Fruit fly (Drosophila melanogaster) whole organism, embryonic: Measurements from ENCODE around the gene sdt.

ENCODE experiments used
- Ada2b ChIP-seq: fragments of 200-800 bp; sonication (Bioruptor generic); IDR thresholded peaks from 2 replicates; pipeline ENCODE4 v1.3.6; 2022; ENCODE audit warnings: missing biosample characterization, missing genetic modification characterization
- Awh ChIP-seq: fragments of 200-800 bp; sonication (Bioruptor generic); IDR thresholded peaks from 2 replicates; pipeline ENCODE4, ENCODE4 v1.3.6; 2022; ENCODE audit warnings: missing biosample characterization, missing genetic modification characterization
- Bteb2 ChIP-seq: fragments of 200-800 bp; sonication (Bioruptor generic); optimal IDR thresholded peaks from 2 replicates; lab custom pipeline; 2016; ENCODE audit warnings: missing biosample characterization, missing genetic modification characterization
- CG10147 ChIP-seq: fragments of 200-800 bp; sonication (Bioruptor generic); optimal IDR thresholded peaks from 2 replicates; lab custom pipeline; 2019; ENCODE audit warnings: missing biosample characterization, mild to moderate bottlenecking, missing genetic modification characterization, moderate library complexity
- CG10267 ChIP-seq: fragments of 200-800 bp; sonication (Bioruptor generic); optimal IDR thresholded peaks from 2 replicates; lab custom pipeline; 2018; ENCODE audit warnings: missing biosample characterization, mild to moderate bottlenecking, missing genetic modification characterization, moderate library complexity
- CG11398 ChIP-seq: fragments of 200-800 bp; sonication (Bioruptor generic); optimal IDR thresholded peaks from 2 replicates; lab custom pipeline; 2016; ENCODE audit warnings: missing biosample characterization, missing genetic modification characterization
- CG12769 ChIP-seq: fragments of 200-800 bp; sonication (Bioruptor generic); optimal IDR thresholded peaks from 2 replicates; lab custom pipeline; 2019; ENCODE audit warnings: missing biosample characterization, mild to moderate bottlenecking, missing genetic modification characterization, moderate library complexity
- CG13123 ChIP-seq: fragments of 200-800 bp; sonication (Bioruptor generic); optimal IDR thresholded peaks from 2 replicates; lab custom pipeline; 2016; ENCODE audit warnings: missing biosample characterization, missing genetic modification characterization
- CG13894 ChIP-seq: fragments of 200-800 bp; sonication (Bioruptor generic); optimal IDR thresholded peaks from 3 replicates; lab custom pipeline; 2018; ENCODE audit warnings: missing biosample characterization, mild to moderate bottlenecking, missing genetic modification characterization, moderate library complexity
- CG14441 ChIP-seq: fragments of 200-800 bp; sonication (Bioruptor generic); IDR thresholded peaks from 2 replicates; pipeline ENCODE4 v1.3.6; 2022; ENCODE audit warnings: missing biosample characterization, missing genetic modification characterization
- CG15011 ChIP-seq: fragments of 200-800 bp; sonication (Bioruptor generic); optimal IDR thresholded peaks from 3 replicates; lab custom pipeline; 2018; ENCODE audit warnings: missing biosample characterization, mild to moderate bottlenecking, missing genetic modification characterization
- CG1603 ChIP-seq: fragments of 200-800 bp; sonication (Bioruptor generic); optimal IDR thresholded peaks from 2 replicates; lab custom pipeline; 2019; ENCODE audit warnings: missing biosample characterization, mild to moderate bottlenecking, missing genetic modification characterization, moderate library complexity
- CG1647 ChIP-seq: fragments of 200-800 bp; sonication (Bioruptor generic); optimal IDR thresholded peaks from 3 replicates; lab custom pipeline; 2016; ENCODE audit warnings: missing biosample characterization, missing genetic modification characterization
- CG2678 ChIP-seq: fragments of 200-800 bp; sonication (Bioruptor generic); optimal IDR thresholded peaks from 3 replicates; lab custom pipeline; 2019; ENCODE audit warnings: missing biosample characterization, mild to moderate bottlenecking, missing genetic modification characterization, moderate library complexity
- CG32767 ChIP-seq: fragments of 200-800 bp; sonication (Bioruptor generic); IDR thresholded peaks from 2 replicates; pipeline ENCODE4 v1.3.6; 2022; ENCODE audit warnings: missing biosample characterization, missing genetic modification characterization
- CG3281 ChIP-seq: fragments of 200-800 bp; sonication (Bioruptor generic); optimal IDR thresholded peaks from 3 replicates; lab custom pipeline; 2017; ENCODE audit warnings: missing biosample characterization, mild to moderate bottlenecking, missing genetic modification characterization
- CG4360 ChIP-seq: fragments of 200-800 bp; sonication (Bioruptor generic); IDR thresholded peaks from 2 replicates; pipeline ENCODE4 v1.3.6; 2022; ENCODE audit warnings: missing biosample characterization, missing genetic modification characterization
- CG6689 ChIP-seq: fragments of 200-800 bp; sonication (Bioruptor generic); IDR thresholded peaks from 2 replicates; pipeline ENCODE4 v1.3.6; 2022; ENCODE audit warnings: missing biosample characterization, missing genetic modification characterization
- CG8359 ChIP-seq: fragments of 200-800 bp; sonication (Bioruptor generic); optimal IDR thresholded peaks from 2 replicates; lab custom pipeline; 2017; ENCODE audit warnings: missing biosample characterization, mild to moderate bottlenecking, missing genetic modification characterization, borderline replicate concordance
- E2f2 ChIP-seq: fragments of 200-800 bp; sonication (Bioruptor generic); IDR thresholded peaks from 2 replicates; pipeline ENCODE4 v1.3.6; 2022; ENCODE audit warnings: missing biosample characterization, missing genetic modification characterization
- Ets97D ChIP-seq: fragments of 200-800 bp; sonication (Bioruptor generic); optimal IDR thresholded peaks from 3 replicates; lab custom pipeline; 2016; ENCODE audit warnings: missing biosample characterization, missing genetic modification characterization
- Hand ChIP-seq: fragments of 200-800 bp; sonication (Bioruptor generic); optimal IDR thresholded peaks from 2 replicates; lab custom pipeline; 2017; ENCODE audit warnings: mild to moderate bottlenecking, missing biosample characterization, missing genetic modification reagents, missing genetic modification characterization
- Hr51 ChIP-seq, 2 experiments: fragments of 200-800 bp; sonication (Bioruptor generic); optimal IDR thresholded peaks; 2 replicates in 1 of 2; 3 replicates in 1 of 2; lab custom pipeline; 2016 to 2018; ENCODE audit warnings: missing biosample characterization in 2 of 2, missing genetic modification characterization in 2 of 2, mild to moderate bottlenecking in 1 of 2, moderate library complexity in 1 of 2
- Sox102F ChIP-seq: fragments of 200-800 bp; sonication (Bioruptor generic); optimal IDR thresholded peaks from 2 replicates; lab custom pipeline; 2018; ENCODE audit warnings: missing biosample characterization, mild to moderate bottlenecking, missing genetic modification characterization, moderate library complexity
- Taf1 ChIP-seq: fragments of 200-800 bp; sonication (Bioruptor generic); IDR thresholded peaks from 2 replicates; pipeline ENCODE4 v1.3.6; 2022; ENCODE audit warnings: missing biosample characterization, missing genetic modification characterization
- ab ChIP-seq: fragments of 200-800 bp; sonication (Bioruptor generic); optimal IDR thresholded peaks from 2 replicates; lab custom pipeline; 2016; ENCODE audit warnings: missing biosample characterization, missing genetic modification characterization
- bowl ChIP-seq: fragments of 200-800 bp; sonication (Bioruptor generic); IDR thresholded peaks from 2 replicates; pipeline ENCODE4 v1.3.6; 2022; ENCODE audit warnings: missing biosample characterization, missing genetic modification characterization
- cas ChIP-seq: fragments of 200-800 bp; sonication (Bioruptor generic); IDR thresholded peaks from 2 replicates; pipeline ENCODE4 v1.3.6; 2022; ENCODE audit warnings: missing biosample characterization, missing genetic modification characterization
- chif ChIP-seq, 2 experiments: fragments of 200-800 bp; sonication (Bioruptor generic); optimal IDR thresholded peaks; 3 replicates each; lab custom pipeline; 2016; ENCODE audit warnings: missing biosample characterization in 2 of 2, missing genetic modification characterization in 2 of 2
- dan ChIP-seq: fragments of 200-800 bp; sonication (Bioruptor generic); IDR thresholded peaks from 2 replicates; pipeline ENCODE4 v1.3.6; 2022; ENCODE audit warnings: missing biosample characterization, missing genetic modification characterization
- dati ChIP-seq: fragments of 200-800 bp; sonication (Bioruptor generic); IDR thresholded peaks from 2 replicates; pipeline ENCODE4 v1.3.6; 2022; ENCODE audit warnings: missing biosample characterization, missing genetic modification characterization
- dm ChIP-seq: fragments of 200-800 bp; sonication (Bioruptor generic); optimal IDR thresholded peaks from 3 replicates; lab custom pipeline; 2016; ENCODE audit warnings: missing biosample characterization, missing genetic modification characterization
- hkb ChIP-seq, 2 experiments: fragments of 200-800 bp in 1 of 2; fragments of >200 bp in 1 of 2; sonication (Bioruptor generic) in 1 of 2; IDR thresholded peaks in 1 of 2; optimal IDR thresholded peaks in 1 of 2; 2 replicates each; pipeline versions ENCODE4 v1.3.6 to Lab custom; 2017 to 2022; ENCODE audit warnings: missing biosample characterization in 1 of 2, missing genetic modification characterization in 1 of 2
- kay ChIP-seq: fragments of 200-800 bp; sonication (Bioruptor generic); optimal IDR thresholded peaks from 2 replicates; lab custom pipeline; 2016; ENCODE audit warnings: missing biosample characterization, missing genetic modification characterization
- klu ChIP-seq: fragments of 200-800 bp; sonication (Bioruptor generic); IDR thresholded peaks from 2 replicates; pipeline ENCODE4 v1.3.6; 2022; ENCODE audit warnings: missing biosample characterization, missing genetic modification characterization
- lbe ChIP-seq: fragments of 200-800 bp; sonication (Bioruptor generic); optimal IDR thresholded peaks from 2 replicates; lab custom pipeline; 2016; ENCODE audit warnings: missing biosample characterization, mild to moderate bottlenecking, missing genetic modification characterization
- odd ChIP-seq: fragments of 200-800 bp; sonication (Bioruptor generic); optimal IDR thresholded peaks from 2 replicates; lab custom pipeline; 2017; ENCODE audit warnings: missing biosample characterization, mild to moderate bottlenecking, missing genetic modification characterization
- pan ChIP-seq, 4 experiments: fragments of >200 bp in 3 of 4; fragments of 200-800 bp in 1 of 4; sonication (Bioruptor generic) in 1 of 4; optimal IDR thresholded peaks in 3 of 4; IDR thresholded peaks in 1 of 4; 2 replicates each; pipeline versions ENCODE4 v1.3.6 to Lab custom; 2017 to 2022; ENCODE audit warnings: missing biosample characterization in 2 of 4, missing genetic modification characterization in 2 of 4, mixed read lengths in 1 of 4
- psq ChIP-seq: fragments of 200-800 bp; sonication (Bioruptor generic); optimal IDR thresholded peaks from 2 replicates; lab custom pipeline; 2017; ENCODE audit warnings: missing biosample characterization, missing genetic modification characterization
- ro ChIP-seq: fragments of 200-800 bp; sonication (Bioruptor generic); IDR thresholded peaks from 2 replicates; pipeline ENCODE4 v1.3.6; 2022; ENCODE audit warnings: missing biosample characterization, missing genetic modification characterization
- sisA ChIP-seq: fragments of 200-800 bp; sonication (Bioruptor generic); IDR thresholded peaks from 2 replicates; pipeline ENCODE4 v1.3.6; 2022; ENCODE audit warnings: missing biosample characterization, missing genetic modification characterization
- ssp ChIP-seq: fragments of 200-800 bp; sonication (Bioruptor generic); IDR thresholded peaks from 2 replicates; pipeline ENCODE4 v1.3.6; 2022; ENCODE audit warnings: missing biosample characterization, missing genetic modification characterization
- ttk ChIP-seq: fragments of 200-800 bp; sonication (Bioruptor generic); IDR thresholded peaks from 2 replicates; pipeline ENCODE4 v2.1.2; 2022; ENCODE audit warnings: missing biosample characterization, missing genetic modification characterization
- vvl ChIP-seq: fragments of 200-800 bp; sonication (Bioruptor generic); IDR thresholded peaks from 2 replicates; pipeline ENCODE4 v1.3.6; 2022; ENCODE audit warnings: missing biosample characterization, missing genetic modification characterization
- yki ChIP-seq: fragments of >200 bp; optimal IDR thresholded peaks from 3 replicates; lab custom pipeline; 2018
- zen ChIP-seq: fragments of 200-800 bp; sonication (Bioruptor generic); optimal IDR thresholded peaks from 3 replicates; lab custom pipeline; 2018; ENCODE audit warnings: missing biosample characterization, mild to moderate bottlenecking, missing genetic modification characterization, moderate library complexity
- zfh1 ChIP-seq: fragments of 200-800 bp; sonication (Bioruptor generic); IDR thresholded peaks from 3 replicates; pipeline ENCODE4 v1.3.6; 2022; ENCODE audit warnings: missing biosample characterization, missing genetic modification characterization

The sdt gene

dm6 chrX:8252284-8252886 is 74.0 kb downstream of the sdt start, which contains the start of gene CG1632 (continued):
- TF ChIP-seq CG8359 (peak; percentile 1), CG10267 (peak; percentile 19), E2f2 (no peak)
- TF ChIP-seq, all 482 proteins: peak for 64

dm6 chrX:8254739-8255326 is 76.5 kb downstream of the sdt start:
- peak in 1 of 2 experiments; percentile 38 for TF ChIP-seq Hr51 (GFP tag; optimal IDR thresholded peaks at IDR 0.05; lab: Kevin White, UChicago)
- no peak for TF ChIP-seq psq
- 0 out of 2 replicates have a peak, but pooled peaks have one; percentile 6 for TF ChIP-seq CG4360
- no peak for TF ChIP-seq Taf1 (GFP tag; lab: Robert Waterston, UW)
- no peak for TF ChIP-seq CG3281 (GFP tag; lab: Kevin White, UChicago)
- no peak for TF ChIP-seq ttk
- TF ChIP-seq Hand, result no peak
- TF ChIP-seq chif (GFP tag; optimal IDR thresholded peaks at IDR 0.05; lab: Kevin White, UChicago), result no peak
- TF ChIP-seq CG15011 (GFP tag; lab: Kevin White, UChicago), result no peak
- TF ChIP-seq lbe (GFP tag; lab: Kevin White, UChicago), result no peak
- TF ChIP-seq Awh, result 0 out of 2 replicates have a peak, but pooled peaks have one; percentile 25
- TF ChIP-seq CG13894 (tag; lab: Kevin White, UChicago), result no peak
- TF ChIP-seq CG11398 (GFP tag; lab: Kevin White, UChicago), result no peak
- 0 out of 2 replicates have a peak, but pooled peaks have one; percentile 21 for TF ChIP-seq CG32767
- peak; percentile 14 for TF ChIP-seq CG1603 (tag; lab: Kevin White, UChicago)
- no peak for TF ChIP-seq ssp
- TF ChIP-seq pan (optimal IDR thresholded peaks at IDR 0.05; lab: Kevin White, UChicago), result no peak
- peak in 1 of 2 experiments; percentile 33 for TF ChIP-seq pan (GFP tag; optimal IDR thresholded peaks at IDR 0.05 in 1 of 2, IDR thresholded peaks at IDR 0.05 in 1 of 2)
- peak; percentile 42 for TF ChIP-seq CG2678
- TF ChIP-seq vvl (GFP tag; lab: Robert Waterston, UW), result peak; percentile 42; the same call in 1 of the 2 replicates
- 0 out of 2 replicates have a peak, but pooled peaks have one; percentile 29 for TF ChIP-seq CG6689 (GFP tag; lab: Robert Waterston, UW)
- no peak for TF ChIP-seq zen (tag; lab: Kevin White, UChicago)
- peak; percentile 36 for TF ChIP-seq Sox102F
- TF ChIP-seq CG1647 (GFP tag; lab: Kevin White, UChicago), result no peak
- no peak for TF ChIP-seq dm (GFP tag; lab: Kevin White, UChicago)
- no peak for TF ChIP-seq dan (GFP tag; lab: Robert Waterston, UW)
- 0 out of 2 replicates have a peak, but pooled peaks have one; percentile 17 for TF ChIP-seq Ada2b (GFP tag; lab: Robert Waterston, UW)
- peak; percentile 13; the same call in 1 of the 2 replicates for TF ChIP-seq CG14441 (GFP tag; lab: Robert Waterston, UW)
- TF ChIP-seq yki (lab: Kevin White, UChicago), result no peak
- no peak for TF ChIP-seq odd (GFP tag; lab: Kevin White, UChicago)
- no peak for TF ChIP-seq ro (GFP tag; lab: Robert Waterston, UW)
- peak; percentile 68; the same call in 2 of the 3 replicates for TF ChIP-seq zfh1
- TF ChIP-seq CG12769 (tag; lab: Kevin White, UChicago), result no peak
- no peak for TF ChIP-seq Bteb2 (GFP tag; lab: Kevin White, UChicago)
- TF ChIP-seq cas (GFP tag; lab: Robert Waterston, UW), result no peak
- peak; percentile 62 for TF ChIP-seq sisA (GFP tag; lab: Robert Waterston, UW)
- TF ChIP-seq bowl, result no peak
- TF ChIP-seq Ets97D (GFP tag; lab: Kevin White, UChicago), result no peak
- TF ChIP-seq hkb (optimal IDR thresholded peaks at IDR 0.05; lab: Kevin White, UChicago), result no peak
- TF ChIP-seq hkb (GFP tag; IDR thresholded peaks at IDR 0.05; lab: Robert Waterston, UW), result peak; percentile 42; the same call in 1 of the 2 replicates
- no peak for TF ChIP-seq CG13123 (GFP tag; lab: Kevin White, UChicago)
- TF ChIP-seq CG10147, result no peak
- no peak for TF ChIP-seq dati (GFP tag; lab: Robert Waterston, UW)
- no peak for TF ChIP-seq kay (GFP tag; lab: Kevin White, UChicago)
- TF ChIP-seq ab (GFP tag; lab: Kevin White, UChicago), result no peak
- no peak for TF ChIP-seq klu (GFP tag; lab: Robert Waterston, UW)
